Fruit fly (Drosophila melanogaster): ENCODE results near the gene Pyroxd1.

Gene Pyroxd1

DNA sequence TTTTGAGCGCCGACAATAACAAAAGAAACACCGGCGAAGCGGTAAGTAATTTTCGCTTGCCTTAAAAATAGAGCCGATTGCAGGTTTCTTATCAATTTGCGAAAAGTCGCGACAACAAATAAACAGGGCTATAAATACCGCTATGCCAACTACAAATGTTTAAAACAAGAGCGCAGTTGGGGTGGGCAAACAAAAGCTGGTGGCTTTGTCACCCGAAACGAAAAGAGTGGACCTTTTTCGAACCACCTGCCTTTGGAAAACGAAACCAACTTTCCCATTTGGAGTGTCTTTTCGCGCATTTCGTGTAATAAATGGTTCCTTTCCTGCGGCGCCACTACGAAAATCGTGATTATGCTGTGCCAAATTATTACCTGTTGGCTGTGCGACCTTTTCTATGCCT, 7.0 kb downstream of the Pyroxd1 start (continued):
- TF ChIP-seq CG8281 (tag; optimal IDR thresholded peaks at IDR 0.05), result no peak
- peak; percentile 2 for TF ChIP-seq CG15514 (GFP tag; optimal IDR thresholded peaks at IDR 0.05)
- peak; percentile 35 for TF ChIP-seq Lhr (GFP tag; optimal IDR thresholded peaks at IDR 0.05)
- TF ChIP-seq MTF-1 (GFP tag; optimal IDR thresholded peaks at IDR 0.05; ENCODE audit: borderline replicate concordance), result no peak
- no peak for TF ChIP-seq CG4424 (GFP tag; optimal IDR thresholded peaks at IDR 0.05)
- TF ChIP-seq Hr78 (GFP tag; optimal IDR thresholded peaks at IDR 0.05), result no peak
- TF ChIP-seq oc (tag; optimal IDR thresholded peaks at IDR 0.05), result no peak
- peak; percentile 37 for TF ChIP-seq CG1603 (tag; optimal IDR thresholded peaks at IDR 0.05)
- peak; percentile 13; the same call in 1 of the 2 replicates for TF ChIP-seq sob (GFP tag; IDR thresholded peaks at IDR 0.05)
- TF ChIP-seq Hey (tag; optimal IDR thresholded peaks at IDR 0.05), result no peak
- TF ChIP-seq CG18476 (GFP tag; optimal IDR thresholded peaks at IDR 0.05), result no peak
- TF ChIP-seq CoRest (tag; optimal IDR thresholded peaks at IDR 0.05), result no peak
- no peak for TF ChIP-seq Max (GFP tag; optimal IDR thresholded peaks at IDR 0.05)
- no peak for TF ChIP-seq Atf-2 (GFP tag; optimal IDR thresholded peaks at IDR 0.05)
- no peak for TF ChIP-seq Ets97D (GFP tag; optimal IDR thresholded peaks at IDR 0.05)
- TF ChIP-seq CG17328 (GFP tag; IDR thresholded peaks at IDR 0.05), result no peak
- peak; percentile 57 for TF ChIP-seq stwl (tag; optimal IDR thresholded peaks at IDR 0.05)
- TF ChIP-seq toy (GFP tag; IDR thresholded peaks at IDR 0.05), result no peak
- 0 out of 3 replicates have a peak, but pooled peaks have one; percentile 28 for TF ChIP-seq ase (GFP tag; IDR thresholded peaks at IDR 0.05)
- TF ChIP-seq H15 (GFP tag; IDR thresholded peaks at IDR 0.05), result no peak
- TF ChIP-seq fd96Cb (tag; optimal IDR thresholded peaks at IDR 0.05), result no peak
- no peak for TF ChIP-seq CG6654 (GFP tag; optimal IDR thresholded peaks at IDR 0.05)
- peak; percentile 61 for TF ChIP-seq Dp (GFP tag; optimal IDR thresholded peaks at IDR 0.05)
- TF ChIP-seq gcm2 (GFP tag; optimal IDR thresholded peaks at IDR 0.05), result no peak
- TF ChIP-seq nom (GFP tag; optimal IDR thresholded peaks at IDR 0.05), result no peak
- peak; percentile 32 for TF ChIP-seq Myb (GFP tag; optimal IDR thresholded peaks at IDR 0.05)
- TF ChIP-seq Awh (GFP tag; IDR thresholded peaks at IDR 0.05), result no peak
- no peak for TF ChIP-seq CG14050 (GFP tag; IDR thresholded peaks at IDR 0.05)
- no peak for TF ChIP-seq CG2678 (tag; optimal IDR thresholded peaks at IDR 0.05)
- TF ChIP-seq Six4 (GFP tag; optimal IDR thresholded peaks at IDR 0.05), result no peak
- no peak for TF ChIP-seq emc (GFP tag; optimal IDR thresholded peaks at IDR 0.05)
- peak; percentile 73 for TF ChIP-seq kah (GFP tag; optimal IDR thresholded peaks at IDR 0.05)
- peak; percentile 11; the same call in 1 of the 2 replicates for TF ChIP-seq Ptx1 (GFP tag; IDR thresholded peaks at IDR 0.05)
- TF ChIP-seq CG4617 (GFP tag; optimal IDR thresholded peaks at IDR 0.05; ENCODE audit: borderline replicate concordance), result no peak
- TF ChIP-seq CG15269 (tag; optimal IDR thresholded peaks at IDR 0.05), result peak; percentile 27
- TF ChIP-seq CG2202 (tag; optimal IDR thresholded peaks at IDR 0.05), result no peak
- TF ChIP-seq Med (GFP tag), result peak; percentile 67
- TF ChIP-seq Asciz (GFP tag; optimal IDR thresholded peaks at IDR 0.05), result no peak
- TF ChIP-seq B-H2 (GFP tag; optimal IDR thresholded peaks at IDR 0.05), result no peak
- TF ChIP-seq Neu2 (GFP tag; optimal IDR thresholded peaks at IDR 0.05; ENCODE audit: borderline replicate concordance), result no peak
- no peak for TF ChIP-seq CG10654 (GFP tag; optimal IDR thresholded peaks at IDR 0.05)
- TF ChIP-seq Oaz (GFP tag; IDR thresholded peaks at IDR 0.05), result no peak
- TF ChIP-seq her (GFP tag; optimal IDR thresholded peaks at IDR 0.05), result peak; percentile 2
- no peak for TF ChIP-seq CG6765 (GFP tag; optimal IDR thresholded peaks at IDR 0.05)
- no peak for TF ChIP-seq Dref (GFP tag; IDR thresholded peaks at IDR 0.05)
- TF ChIP-seq lab (GFP tag; optimal IDR thresholded peaks at IDR 0.05), result no peak
- no peak for TF ChIP-seq CHES-1-like (GFP tag; optimal IDR thresholded peaks at IDR 0.05)
- TF ChIP-seq mam (GFP tag; optimal IDR thresholded peaks at IDR 0.05), result peak; percentile 17
- no peak; the same call in 1 of the 2 replicates for TF ChIP-seq Ravus (GFP tag; IDR thresholded peaks at IDR 0.05)
- TF ChIP-seq zen (tag; optimal IDR thresholded peaks at IDR 0.05), result peak; percentile 34
- TF ChIP-seq CG2199 (GFP tag; IDR thresholded peaks at IDR 0.05), result peak; percentile 63; the same call in 1 of the 3 replicates
